Worm (Caenorhabditis elegans) whole organism, L2 larva: ENCODE data around the gene comt-1.
A peak's percentile ranks its signal among the peaks of the same experiment; 100 is the strongest.

Source experiments
- F13H6.1 ChIP-seq: sonication (generic microtip); optimal IDR thresholded peaks from 2 replicates; lab custom pipeline; 2016; ENCODE audit warnings: missing genetic modification characterization, missing compliant biosample characterization
- R02D3.7 ChIP-seq: fragments of 150-350 bp; optimal IDR thresholded peaks from 2 replicates; lab custom pipeline; 2014; ENCODE audit warnings: missing biosample characterization, missing genetic modification characterization
- Y55F3AM.14 ChIP-seq: fragments of 200-800 bp; sonication (Bioruptor generic); optimal IDR thresholded peaks from 2 replicates; lab custom pipeline; 2018; ENCODE audit warnings: mild to moderate bottlenecking, missing genetic modification characterization, missing compliant biosample characterization
- ZK546.5 ChIP-seq: sonication (generic microtip); optimal IDR thresholded peaks from 2 replicates; lab custom pipeline; 2017; ENCODE audit warnings: missing biosample characterization, missing genetic modification characterization
- alr-1 ChIP-seq: fragments of 150-350 bp; optimal IDR thresholded peaks from 2 replicates; lab custom pipeline; 2014; ENCODE audit warnings: missing biosample characterization, missing genetic modification characterization
- aly-2 ChIP-seq: fragments of 150-350 bp; optimal IDR thresholded peaks from 2 replicates; lab custom pipeline; 2014; ENCODE audit warnings: missing biosample characterization, missing genetic modification characterization
- ama-1 ChIP-seq: fragments of 150-350 bp; optimal IDR thresholded peaks from 2 replicates; lab custom pipeline; 2018; ENCODE audit warnings: inconsistent platforms
- ceh-16 ChIP-seq: fragments of 150-350 bp; optimal IDR thresholded peaks from 2 replicates; lab custom pipeline; 2014; ENCODE audit warnings: missing biosample characterization, missing genetic modification characterization
- egl-27 ChIP-seq: sonication (generic microtip); optimal IDR thresholded peaks from 3 replicates; lab custom pipeline; 2017; ENCODE audit warnings: missing biosample characterization, missing genetic modification reagents, missing genetic modification characterization
- elt-1 ChIP-seq: fragments of 150-350 bp; optimal IDR thresholded peaks from 2 replicates; lab custom pipeline; 2014; ENCODE audit warnings: missing biosample characterization, missing genetic modification characterization
- fos-1 ChIP-seq: fragments of 150-350 bp; optimal IDR thresholded peaks from 2 replicates; lab custom pipeline; 2014; ENCODE audit warnings: missing biosample characterization, missing genetic modification characterization
- gmeb-1 ChIP-seq: fragments of 150-350 bp; optimal IDR thresholded peaks from 2 replicates; lab custom pipeline; 2014; ENCODE audit warnings: missing biosample characterization, missing genetic modification characterization
- lin-13 ChIP-seq: fragments of 150-350 bp; optimal IDR thresholded peaks from 2 replicates; lab custom pipeline; 2014; ENCODE audit warnings: missing biosample characterization, missing genetic modification reagents, missing genetic modification characterization
- mab-5 ChIP-seq: fragments of 150-350 bp; optimal IDR thresholded peaks from 2 replicates; lab custom pipeline; 2014; ENCODE audit warnings: missing biosample characterization, missing genetic modification characterization
- mdl-1 ChIP-seq, 2 experiments: fragments of 150-350 bp in 1 of 2; sonication (generic microtip) in 1 of 2; optimal IDR thresholded peaks; 2 replicates each; lab custom pipeline; 2017; ENCODE audit warnings: missing biosample characterization in 2 of 2, missing genetic modification characterization in 2 of 2
- nhr-11 ChIP-seq: fragments of 150-350 bp; optimal IDR thresholded peaks from 2 replicates; lab custom pipeline; 2014; ENCODE audit warnings: missing biosample characterization, missing genetic modification characterization
- nhr-12 ChIP-seq: fragments of 150-350 bp; optimal IDR thresholded peaks from 2 replicates; lab custom pipeline; 2014; ENCODE audit warnings: missing biosample characterization, missing genetic modification characterization
- nhr-129 ChIP-seq: fragments of 150-350 bp; optimal IDR thresholded peaks from 2 replicates; lab custom pipeline; 2014; ENCODE audit warnings: missing biosample characterization, missing genetic modification characterization
- nhr-21 ChIP-seq: fragments of 150-350 bp; optimal IDR thresholded peaks from 2 replicates; lab custom pipeline; 2014; ENCODE audit warnings: missing biosample characterization, missing genetic modification characterization
- nhr-23 ChIP-seq: fragments of 150-350 bp; optimal IDR thresholded peaks from 2 replicates; lab custom pipeline; 2014; ENCODE audit warnings: missing biosample characterization, missing genetic modification reagents, missing genetic modification characterization
- nhr-237 ChIP-seq: fragments of 150-350 bp; optimal IDR thresholded peaks from 2 replicates; lab custom pipeline; 2014; ENCODE audit warnings: missing biosample characterization, missing genetic modification characterization
- nhr-25 ChIP-seq: fragments of 150-350 bp; sonication (generic microtip); optimal IDR thresholded peaks from 3 replicates; lab custom pipeline; 2014; ENCODE audit warnings: missing biosample characterization, missing genetic modification characterization
- nhr-6 ChIP-seq: fragments of 150-350 bp; optimal IDR thresholded peaks from 2 replicates; lab custom pipeline; 2014; ENCODE audit warnings: missing biosample characterization, missing genetic modification characterization
- nhr-77 ChIP-seq: fragments of 150-350 bp; optimal IDR thresholded peaks from 2 replicates; lab custom pipeline; 2014; ENCODE audit warnings: missing biosample characterization, missing genetic modification characterization
- peb-1 ChIP-seq: fragments of 150-350 bp; optimal IDR thresholded peaks from 2 replicates; lab custom pipeline; 2014; ENCODE audit warnings: missing biosample characterization, missing genetic modification characterization
- sem-4 ChIP-seq: fragments of 150-350 bp; optimal IDR thresholded peaks from 2 replicates; lab custom pipeline; 2014; ENCODE audit warnings: missing biosample characterization, missing genetic modification reagents, missing genetic modification characterization
- sma-9 ChIP-seq, 2 experiments: fragments of 150-350 bp in 1 of 2; sonication (generic microtip) in 1 of 2; optimal IDR thresholded peaks; 2 replicates each; lab custom pipeline; 2014 to 2016; ENCODE audit warnings: missing genetic modification characterization in 2 of 2, mild to moderate bottlenecking in 1 of 2, missing biosample characterization in 1 of 2, missing compliant biosample characterization in 1 of 2, missing genetic modification reagents in 1 of 2, moderate library complexity in 1 of 2
- snpc-4 ChIP-seq: fragments of 150-350 bp; optimal IDR thresholded peaks from 2 replicates; lab custom pipeline; 2014; ENCODE audit warnings: missing biosample characterization, missing genetic modification characterization
- unc-39 ChIP-seq: fragments of 150-350 bp; optimal IDR thresholded peaks from 2 replicates; lab custom pipeline; 2014; ENCODE audit warnings: missing biosample characterization, missing genetic modification characterization
- unc-55 ChIP-seq: fragments of 150-350 bp; sonication (generic microtip); optimal IDR thresholded peaks from 3 replicates; lab custom pipeline; 2014; ENCODE audit warnings: missing biosample characterization, missing genetic modification reagents, missing genetic modification characterization
- unc-62 ChIP-seq: fragments of 150-350 bp; optimal IDR thresholded peaks from 2 replicates; lab custom pipeline; 2014; ENCODE audit warnings: missing biosample characterization, missing genetic modification reagents, missing genetic modification characterization
- zag-1 ChIP-seq: fragments of 150-350 bp; optimal IDR thresholded peaks from 2 replicates; lab custom pipeline; 2014; ENCODE audit warnings: missing biosample characterization, missing genetic modification characterization

comt-1 gene

ce11 chrX:2879529-2880265 lies 17.4 kb upstream of the comt-1 start, which contains the start of gene F53B3.5:
F53B3.5 (minus strand) TSS chrX:2879579.
- TF ChIP-seq nhr-77 (tag; lab: Kevin White, UChicago) (no peak), elt-1 (tag; lab: Kevin White, UChicago) (peak; percentile 65), nhr-25 (tag; lab: Kevin White, UChicago) (peak; percentile 36), fos-1 (peak; percentile 14), gmeb-1 (tag; lab: Kevin White, UChicago) (no peak), nhr-237 (tag; lab: Kevin White, UChicago) (no peak), ceh-16 (tag; lab: Kevin White, UChicago) (peak; percentile 81)

ce11 chrX:2877433-2877832 lies 15.2 kb upstream of the comt-1 start:
- TF ChIP-seq elt-1 (tag; lab: Kevin White, UChicago): no peak
- TF ChIP-seq nhr-25 (tag; lab: Kevin White, UChicago): peak; percentile 3

- no peak for TF ChIP-seq lin-13 (GFP tag; lab: Kevin White, UChicago)
- no peak for TF ChIP-seq nhr-12 (tag; lab: Kevin White, UChicago)
- no peak for TF ChIP-seq alr-1 (tag; lab: Kevin White, UChicago)
- TF ChIP-seq sem-4 (tag; lab: Kevin White, UChicago): no peak
- TF ChIP-seq ZK546.5 (tag; lab: Kevin White, UChicago): no peak
- no peak for TF ChIP-seq aly-2
- no peak for TF ChIP-seq unc-55 (GFP tag; lab: Kevin White, UChicago)
- no peak for TF ChIP-seq nhr-21 (tag; lab: Kevin White, UChicago)
- TF ChIP-seq mab-5 (tag; lab: Kevin White, UChicago): no peak
- no peak for TF ChIP-seq nhr-237 (tag; lab: Kevin White, UChicago)
- TF ChIP-seq peb-1: no peak
- no peak for TF ChIP-seq zag-1 (tag; lab: Kevin White, UChicago)
- no peak for TF ChIP-seq F13H6.1
- no peak for TF ChIP-seq Y55F3AM.14 (GFP tag; lab: Kevin White, UChicago)
- TF ChIP-seq nhr-6 (tag; lab: Kevin White, UChicago): no peak
- TF ChIP-seq unc-62 (GFP tag; lab: Kevin White, UChicago): no peak
- TF ChIP-seq fos-1: no peak
- TF ChIP-seq nhr-129 (tag; lab: Kevin White, UChicago): no peak
- TF ChIP-seq nhr-23: no peak
- no peak for TF ChIP-seq egl-27 (tag; lab: Kevin White, UChicago)
These were observed 12.3 kb upstream of the comt-1 start for ce11 chrX:2874598-2874997.

- TF ChIP-seq nhr-6 (tag; lab: Kevin White, UChicago) (no peak), ama-1 (lab: Kevin White, UChicago) (no peak), egl-27 (tag; lab: Kevin White, UChicago) (no peak), nhr-12 (tag; lab: Kevin White, UChicago) (no peak), mdl-1 (tag; optimal IDR thresholded peaks at IDR 0.05; lab: Kevin White, UChicago) (no peak), nhr-21 (tag; lab: Kevin White, UChicago) (no peak), R02D3.7 (tag; lab: Kevin White, UChicago) (no peak), snpc-4 (tag; lab: Kevin White, UChicago) (no peak), sma-9 (GFP tag; optimal IDR thresholded peaks at IDR 0.05; lab: Kevin White, UChicago) (no peak), sma-9 (tag; optimal IDR thresholded peaks at IDR 0.05; lab: Kevin White, UChicago) (no peak), nhr-11 (no peak)
These were observed 11.0 kb upstream of the comt-1 start for ce11 chrX:2873272-2873671.

ce11 chrX:2871037-2871436 lies 8.8 kb upstream of the comt-1 start, which contains the start of gene F53B3.3:
F53B3.3 (minus strand) TSS chrX:2871137.
- TF ChIP-seq nhr-6 (tag; lab: Kevin White, UChicago) (no peak), unc-39 (tag; lab: Kevin White, UChicago) (no peak), F13H6.1 (peak; percentile 41), unc-62 (GFP tag; lab: Kevin White, UChicago) (no peak)
